Fruit fly (Drosophila melanogaster): ENCODE results near the gene CG10357.

The CG10357 gene

dm6 chr3L:3616344-3616743 is 1.2 kb downstream of the CG10357 start (continued):
- TF ChIP-seq Lim3 (GFP tag; IDR thresholded peaks at IDR 0.05) = no peak
- peak; percentile 73 for TF ChIP-seq CG1024 (GFP tag; IDR thresholded peaks at IDR 0.05)
- TF ChIP-seq Trl (optimal IDR thresholded peaks at IDR 0.05) = no peak
- TF ChIP-seq Trl (GFP tag; optimal IDR thresholded peaks at IDR 0.05) = peak; percentile 90
- no peak for TF ChIP-seq kni (GFP tag; optimal IDR thresholded peaks at IDR 0.05)
- TF ChIP-seq tup (GFP tag; optimal IDR thresholded peaks at IDR 0.05) = no peak
- no peak for TF ChIP-seq pzg (GFP tag; optimal IDR thresholded peaks at IDR 0.05)
- TF ChIP-seq sug (tag; optimal IDR thresholded peaks at IDR 0.05) = peak; percentile 78
- peak; percentile 44 for TF ChIP-seq Spps (tag; optimal IDR thresholded peaks at IDR 0.05)
- TF ChIP-seq ssp (GFP tag; IDR thresholded peaks at IDR 0.05) = peak; percentile 78
- TF ChIP-seq CG5953 (GFP tag; IDR thresholded peaks at IDR 0.05) = peak; percentile 51; the same call in 1 of the 2 replicates
- peak; percentile 79 for TF ChIP-seq Atf-2 (GFP tag; optimal IDR thresholded peaks at IDR 0.05)
- TF ChIP-seq CG4730 (GFP tag; IDR thresholded peaks at IDR 0.05) = peak; percentile 64
- TF ChIP-seq CG9609 (GFP tag; optimal IDR thresholded peaks at IDR 0.05) = peak; percentile 78
- peak; percentile 51; the same call in 1 of the 3 replicates for TF ChIP-seq knrl (GFP tag; IDR thresholded peaks at IDR 0.05; ENCODE audit: partially characterized antibody)
- TF ChIP-seq pho (GFP tag; optimal IDR thresholded peaks at IDR 0.05) = no peak
- no peak for TF ChIP-seq Poxn (GFP tag; IDR thresholded peaks at IDR 0.05)
- TF ChIP-seq Chrac-16 (GFP tag; optimal IDR thresholded peaks at IDR 0.05) = peak; percentile 92
- peak; percentile 30 for TF ChIP-seq ERR (GFP tag; optimal IDR thresholded peaks at IDR 0.05)
- peak; percentile 9 for TF ChIP-seq CrebB (tag; optimal IDR thresholded peaks at IDR 0.05)
- peak; percentile 38; the same call in 1 of the 2 replicates for TF ChIP-seq wor (GFP tag; IDR thresholded peaks at IDR 0.05)
- no peak for TF ChIP-seq tna (GFP tag; IDR thresholded peaks at IDR 0.05; ENCODE audit: partially characterized antibody)
- peak; percentile 44; the same call in 1 of the 3 replicates for TF ChIP-seq CG2889 (GFP tag; IDR thresholded peaks at IDR 0.05)
- TF ChIP-seq Fer1 (GFP tag; optimal IDR thresholded peaks at IDR 0.05) = peak; percentile 69
- TF ChIP-seq CG30431 (GFP tag; optimal IDR thresholded peaks at IDR 0.05) = peak; percentile 57
- 0 out of 2 replicates have a peak, but pooled peaks have one; percentile 27 for TF ChIP-seq E2f2 (GFP tag; IDR thresholded peaks at IDR 0.05)
- TF ChIP-seq az2 (GFP tag; optimal IDR thresholded peaks at IDR 0.05) = peak; percentile 88
- peak; percentile 78 for TF ChIP-seq CG12659 (GFP tag; optimal IDR thresholded peaks at IDR 0.05)
- TF ChIP-seq hth (optimal IDR thresholded peaks at IDR 0.05) = no peak
- no peak for TF ChIP-seq CG2129 (GFP tag; IDR thresholded peaks at IDR 0.05; ENCODE audit: partially characterized antibody)
- peak; percentile 46 for TF ChIP-seq gro (GFP tag; optimal IDR thresholded peaks at IDR 0.05)
- TF ChIP-seq bigmax (GFP tag; optimal IDR thresholded peaks at IDR 0.05) = peak; percentile 56
- peak; percentile 37 for TF ChIP-seq jing (GFP tag; optimal IDR thresholded peaks at IDR 0.05)
- TF ChIP-seq CG15479 (GFP tag; optimal IDR thresholded peaks at IDR 0.05) = no peak
- no peak for TF ChIP-seq corto (GFP tag; optimal IDR thresholded peaks at IDR 0.05)
- no peak for TF ChIP-seq nerfin-2 (GFP tag; IDR thresholded peaks at IDR 0.05; ENCODE audit: partially characterized antibody)
- TF ChIP-seq CG8478 (optimal IDR thresholded peaks at IDR 0.05) = no peak
- TF ChIP-seq ato (GFP tag; IDR thresholded peaks at IDR 0.05; ENCODE audit: partially characterized antibody) = no peak
- TF ChIP-seq CG4360 (GFP tag; IDR thresholded peaks at IDR 0.05) = 0 out of 2 replicates have a peak, but pooled peaks have one; percentile 42
- peak; percentile 11 for TF ChIP-seq CG2202 (tag; optimal IDR thresholded peaks at IDR 0.05)
- TF ChIP-seq nau (GFP tag; optimal IDR thresholded peaks at IDR 0.05) = peak; percentile 6
- TF ChIP-seq Fer3 (tag; optimal IDR thresholded peaks at IDR 0.05) = peak; percentile 75
- peak; percentile 80 for TF ChIP-seq CG3847 (GFP tag; IDR thresholded peaks at IDR 0.05)
- peak; percentile 79 to 82 for TF ChIP-seq Pdp1 (GFP tag; optimal IDR thresholded peaks at IDR 0.05)
- TF ChIP-seq lilli (GFP tag; optimal IDR thresholded peaks at IDR 0.05) = peak; percentile 89
- peak; percentile 54 for TF ChIP-seq CG17802 (tag; optimal IDR thresholded peaks at IDR 0.05)
- peak; percentile 38 for TF ChIP-seq org-1 (GFP tag; optimal IDR thresholded peaks at IDR 0.05)
- peak; percentile 97 for TF ChIP-seq Ets65A (GFP tag)
- TF ChIP-seq Ptx1 (GFP tag; IDR thresholded peaks at IDR 0.05) = peak; percentile 89
- TF ChIP-seq gt (GFP tag; IDR thresholded peaks at IDR 0.05) = no peak; the same call in 1 of the 2 replicates
- TF ChIP-seq CG7928 (GFP tag; optimal IDR thresholded peaks at IDR 0.05) = no peak
- peak; percentile 80 for TF ChIP-seq nmo (GFP tag; optimal IDR thresholded peaks at IDR 0.05)

All from whole organism, embryonic.